Worm (Caenorhabditis elegans): ENCODE results near the gene Y62H9A.3.

ce11 chrX:11856214-11856613 is 23.6 kb downstream of the Y62H9A.3 start:
- TF ChIP-seq nhr-11 (tag; optimal IDR thresholded peaks at IDR 0.05) (no peak), mab-5 (tag; optimal IDR thresholded peaks at IDR 0.05) (no peak), egl-27 (tag; optimal IDR thresholded peaks at IDR 0.05) (no peak), ceh-16 (tag; optimal IDR thresholded peaks at IDR 0.05) (no peak), ztf-11 (tag; optimal IDR thresholded peaks at IDR 0.05) (no peak), ZK546.5 (tag; optimal IDR thresholded peaks at IDR 0.05) (no peak), nhr-10 (tag; optimal IDR thresholded peaks at IDR 0.05) (no peak), nhr-25 (tag; optimal IDR thresholded peaks at IDR 0.05) (no peak), lin-13 (GFP tag; optimal IDR thresholded peaks at IDR 0.05) (no peak), lsy-2 (tag; optimal IDR thresholded peaks at IDR 0.05) (no peak), F13H6.1 (tag; optimal IDR thresholded peaks at IDR 0.05) (no peak), unc-39 (tag; optimal IDR thresholded peaks at IDR 0.05) (no peak)
